Fruit fly (Drosophila melanogaster): Measurements from ENCODE around the gene Antp.

Antp gene

dm6 chr3R:6999154-6999710, at the start of gene Antp:
Gene Antp, minus strand, starts transcription at chr3R:6999228.
- no peak for TF ChIP-seq OdsH (GFP tag; optimal IDR thresholded peaks at IDR 0.05)
- TF ChIP-seq rgr (GFP tag; optimal IDR thresholded peaks at IDR 0.05): no peak
- no peak for TF ChIP-seq Sp1 (GFP tag; optimal IDR thresholded peaks at IDR 0.05)
- TF ChIP-seq Myc (optimal IDR thresholded peaks at IDR 0.05): no peak

dm6 chr3R:7044016-7044415, 45.0 kb upstream of the Antp start:
- TF ChIP-seq dmrt93B (GFP tag; optimal IDR thresholded peaks at IDR 0.05) (no peak), CG32264 (GFP tag; optimal IDR thresholded peaks at IDR 0.05) (no peak), Dif (GFP tag; optimal IDR thresholded peaks at IDR 0.05; ENCODE audit: partially characterized antibody) (no peak)

dm6 chr3R:7040894-7041293, 41.9 kb upstream of the Antp start:
- TF ChIP-seq Hnf4 (GFP tag; optimal IDR thresholded peaks at IDR 0.05) (no peak), psq (GFP tag; optimal IDR thresholded peaks at IDR 0.05) (no peak), Mio (GFP tag; optimal IDR thresholded peaks at IDR 0.05) (no peak), CrebA (GFP tag; optimal IDR thresholded peaks at IDR 0.05; ENCODE audit: borderline replicate concordance) (no peak), Jra (GFP tag; optimal IDR thresholded peaks at IDR 0.05) (no peak), lola (GFP tag; optimal IDR thresholded peaks at IDR 0.05) (no peak)

dm6 chr3R:7037250-7037802, 38.3 kb upstream of the Antp start:
- no peak for TF ChIP-seq Dfd (GFP tag; optimal IDR thresholded peaks at IDR 0.05)
- TF ChIP-seq Mio (GFP tag; optimal IDR thresholded peaks at IDR 0.05): no peak
- TF ChIP-seq Hr83 (GFP tag; optimal IDR thresholded peaks at IDR 0.05; ENCODE audit: poor library complexity, severe bottlenecking): peak; percentile 86
- TF ChIP-seq tai (GFP tag; optimal IDR thresholded peaks at IDR 0.05): peak; percentile 38
- no peak for TF ChIP-seq Myc (optimal IDR thresholded peaks at IDR 0.05)
- peak; percentile 63 for TF ChIP-seq br (GFP tag; optimal IDR thresholded peaks at IDR 0.05)
- no peak for TF ChIP-seq pan (optimal IDR thresholded peaks at IDR 0.05)
- no peak for TF ChIP-seq N (GFP tag; optimal IDR thresholded peaks at IDR 0.05)
- TF ChIP-seq Hnf4 (GFP tag; optimal IDR thresholded peaks at IDR 0.05): peak; percentile 72
- TF ChIP-seq brk (GFP tag; optimal IDR thresholded peaks at IDR 0.05): peak; percentile 65
- TF ChIP-seq CrebA (GFP tag; optimal IDR thresholded peaks at IDR 0.05; ENCODE audit: borderline replicate concordance): no peak
- no peak for TF ChIP-seq Rel (GFP tag; optimal IDR thresholded peaks at IDR 0.05)
- no peak for TF ChIP-seq Rel (tag; optimal IDR thresholded peaks at IDR 0.05)
- peak; percentile 55 for TF ChIP-seq fru (GFP tag; optimal IDR thresholded peaks at IDR 0.05)
- TF ChIP-seq lola (GFP tag; optimal IDR thresholded peaks at IDR 0.05): no peak
- peak in 1 of 2 experiments; percentile 37 for TF ChIP-seq dl (GFP tag; optimal IDR thresholded peaks at IDR 0.05; ENCODE audit: insufficient read depth in 1 of 2, partially characterized antibody in 2 of 2)
- no peak for TF ChIP-seq usp (GFP tag; optimal IDR thresholded peaks at IDR 0.05)
- no peak for TF ChIP-seq Abd-B (GFP tag; optimal IDR thresholded peaks at IDR 0.05)
- no peak for TF ChIP-seq Hr78 (GFP tag; optimal IDR thresholded peaks at IDR 0.05)
- peak; percentile 61 for TF ChIP-seq OdsH (GFP tag; optimal IDR thresholded peaks at IDR 0.05)
- TF ChIP-seq Vsx2 (GFP tag; optimal IDR thresholded peaks at IDR 0.05; ENCODE audit: partially characterized antibody): peak; percentile 4
- peak; percentile 73 for TF ChIP-seq Dif (GFP tag; optimal IDR thresholded peaks at IDR 0.05; ENCODE audit: partially characterized antibody)
- peak in 1 of 2 experiments; percentile 65 for TF ChIP-seq foxo (GFP tag; optimal IDR thresholded peaks at IDR 0.05)
- TF ChIP-seq sv (GFP tag; optimal IDR thresholded peaks at IDR 0.05): no peak
- TF ChIP-seq GATAd (GFP tag; optimal IDR thresholded peaks at IDR 0.05): no peak
- TF ChIP-seq jim (GFP tag; optimal IDR thresholded peaks at IDR 0.05): no peak
- TF ChIP-seq CG32264 (GFP tag; optimal IDR thresholded peaks at IDR 0.05): no peak
- peak; percentile 7 for TF ChIP-seq dmrt93B (GFP tag; optimal IDR thresholded peaks at IDR 0.05)
- no peak for TF ChIP-seq sage (GFP tag; optimal IDR thresholded peaks at IDR 0.05)
- peak; percentile 25 for TF ChIP-seq Sp1 (GFP tag; optimal IDR thresholded peaks at IDR 0.05)
- TF ChIP-seq dsf (GFP tag; optimal IDR thresholded peaks at IDR 0.05; ENCODE audit: borderline replicate concordance): peak; percentile 4
- TF ChIP-seq HLH106 (tag; optimal IDR thresholded peaks at IDR 0.05): peak; percentile 20
- peak; percentile 58 for TF ChIP-seq Jra (GFP tag; optimal IDR thresholded peaks at IDR 0.05)
- peak; percentile 33 for TF ChIP-seq woc (GFP tag; optimal IDR thresholded peaks at IDR 0.05)
- peak; percentile 31 for TF ChIP-seq ey (GFP tag; optimal IDR thresholded peaks at IDR 0.05)
- peak; percentile 66 for TF ChIP-seq h (GFP tag; optimal IDR thresholded peaks at IDR 0.05)
- TF ChIP-seq psq (GFP tag; optimal IDR thresholded peaks at IDR 0.05): peak; percentile 31
- no peak for TF ChIP-seq CG9705 (GFP tag; optimal IDR thresholded peaks at IDR 0.05)
- peak; percentile 53 for TF ChIP-seq rgr (GFP tag; optimal IDR thresholded peaks at IDR 0.05)

All from whole organism, wandering third instar larva.